Worm (Caenorhabditis elegans): ENCODE data around the gene C01G6.9.
A peak's percentile ranks its signal among the peaks of the same experiment; 100 is the strongest.

Gene C01G6.9

ce11 chrII:9263784-9264183 is 31.8 kb downstream of the C01G6.9 start:
- peak; percentile 37 for TF ChIP-seq skn-1 (tag; optimal IDR thresholded peaks at IDR 0.05)
- TF ChIP-seq egl-5 (tag; optimal IDR thresholded peaks at IDR 0.05): peak; percentile 32
- TF ChIP-seq unc-62 (GFP tag; optimal IDR thresholded peaks at IDR 0.05): no peak
- no peak for TF ChIP-seq zag-1 (tag; optimal IDR thresholded peaks at IDR 0.05)
- TF ChIP-seq nhr-11 (tag; optimal IDR thresholded peaks at IDR 0.05): peak; percentile 27

ce11 chrII:9262845-9263402 is 32.7 kb downstream of the C01G6.9 start:
- TF ChIP-seq eor-1 (tag; optimal IDR thresholded peaks at IDR 0.05) (no peak), elt-2 (tag; optimal IDR thresholded peaks at IDR 0.05) (no peak), sea-2 (GFP tag; optimal IDR thresholded peaks at IDR 0.05) (no peak), unc-62 (GFP tag; optimal IDR thresholded peaks at IDR 0.05) (no peak), fkh-10 (GFP tag; optimal IDR thresholded peaks at IDR 0.05) (no peak), nhr-11 (tag; optimal IDR thresholded peaks at IDR 0.05) (no peak), fkh-2 (tag; optimal IDR thresholded peaks at IDR 0.05) (no peak), nhr-77 (tag; optimal IDR thresholded peaks at IDR 0.05) (no peak), lin-15B (tag; optimal IDR thresholded peaks at IDR 0.05) (no peak), elt-1 (tag; optimal IDR thresholded peaks at IDR 0.05) (no peak), hmg-11 (tag; optimal IDR thresholded peaks at IDR 0.05) (no peak), egl-27 (tag; optimal IDR thresholded peaks at IDR 0.05) (no peak), elt-3 (tag; optimal IDR thresholded peaks at IDR 0.05) (no peak), ZK546.5 (tag; optimal IDR thresholded peaks at IDR 0.05) (no peak), daf-12 (tag; optimal IDR thresholded peaks at IDR 0.05) (no peak), mdl-1 (tag; optimal IDR thresholded peaks at IDR 0.05) (no peak)

ce11 chrII:9261931-9262562 is 33.6 kb downstream of the C01G6.9 start, which contains the start of gene aqp-2:
aqp-2 (minus strand) TSS chrII:9261981.
- TF ChIP-seq ama-1 (optimal IDR thresholded peaks at IDR 0.05) (peak; percentile 18), lin-39 (tag; optimal IDR thresholded peaks at IDR 0.05) (peak; percentile 59), nfya-1 (tag; optimal IDR thresholded peaks at IDR 0.05; ENCODE audit: insufficient read depth) (peak; percentile 34), hmg-11 (tag; optimal IDR thresholded peaks at IDR 0.05) (no peak), elt-1 (tag; optimal IDR thresholded peaks at IDR 0.05) (peak; percentile 2)

ce11 chrII:9261403-9261802 is 34.2 kb downstream of the C01G6.9 start:
- TF ChIP-seq lin-39 (tag; optimal IDR thresholded peaks at IDR 0.05) (peak; percentile 52), nfya-1 (tag; optimal IDR thresholded peaks at IDR 0.05; ENCODE audit: insufficient read depth) (no peak), ceh-28 (tag; optimal IDR thresholded peaks at IDR 0.05) (no peak), nhr-11 (tag; optimal IDR thresholded peaks at IDR 0.05) (no peak), nhr-67 (tag; optimal IDR thresholded peaks at IDR 0.05) (no peak)

- TF ChIP-seq nhr-23 (tag; optimal IDR thresholded peaks at IDR 0.05) (peak; percentile 24), ztf-4 (tag; optimal IDR thresholded peaks at IDR 0.05) (no peak)
Measured at ce11 chrII:9260026-9260425, 35.6 kb downstream of the C01G6.9 start.

- TF ChIP-seq nhr-43 (tag; optimal IDR thresholded peaks at IDR 0.05; ENCODE audit: poor library complexity, severe bottlenecking) (no peak), mdl-1 (tag; optimal IDR thresholded peaks at IDR 0.05) (no peak), skn-1 (tag; optimal IDR thresholded peaks at IDR 0.05) (no peak), elt-2 (tag; optimal IDR thresholded peaks at IDR 0.05) (no peak), nhr-67 (tag; optimal IDR thresholded peaks at IDR 0.05) (no peak)
Measured at ce11 chrII:9258566-9258965, 37.1 kb downstream of the C01G6.9 start.

- TF ChIP-seq daf-12 (tag; optimal IDR thresholded peaks at IDR 0.05) (no peak), unc-39 (tag; optimal IDR thresholded peaks at IDR 0.05) (no peak), ceh-28 (tag; optimal IDR thresholded peaks at IDR 0.05) (no peak), sea-2 (GFP tag; optimal IDR thresholded peaks at IDR 0.05) (no peak), nhr-77 (tag; optimal IDR thresholded peaks at IDR 0.05) (no peak), ztf-11 (tag; optimal IDR thresholded peaks at IDR 0.05) (no peak), unc-62 (GFP tag; optimal IDR thresholded peaks at IDR 0.05) (no peak), egl-27 (tag; optimal IDR thresholded peaks at IDR 0.05) (no peak), ztf-4 (tag; optimal IDR thresholded peaks at IDR 0.05) (no peak), pqm-1 (tag; optimal IDR thresholded peaks at IDR 0.05) (no peak), skn-1 (tag; optimal IDR thresholded peaks at IDR 0.05) (no peak), elt-1 (tag; optimal IDR thresholded peaks at IDR 0.05) (no peak), nfya-1 (tag; optimal IDR thresholded peaks at IDR 0.05; ENCODE audit: insufficient read depth) (no peak), ceh-16 (tag; optimal IDR thresholded peaks at IDR 0.05) (no peak), snpc-4 (tag; optimal IDR thresholded peaks at IDR 0.05) (no peak), nhr-28 (tag; optimal IDR thresholded peaks at IDR 0.05) (no peak), jun-1 (tag; optimal IDR thresholded peaks at IDR 0.05) (no peak), zag-1 (tag; optimal IDR thresholded peaks at IDR 0.05) (no peak)
Measured at ce11 chrII:9258034-9258556, 37.5 kb downstream of the C01G6.9 start.

Measured in whole organism, L3 larva.